Fruit fly (Drosophila melanogaster) whole organism: ENCODE data around the gene CG6565.

ENCODE experiments used
- CG8478 ChIP-seq: fragments of >200 bp; optimal IDR thresholded peaks from 2 replicates; lab custom pipeline; 2018; ENCODE audit warnings: inconsistent platforms
- psq ChIP-seq: fragments of >200 bp; optimal IDR thresholded peaks from 2 replicates; lab custom pipeline; 2017

dm6 chr2L:13376086-13376485, 2.3 kb downstream of the CG6565 start:
- no peak for TF ChIP-seq psq (lab: Kevin White, UChicago)
- TF ChIP-seq CG8478 (lab: Kevin White, UChicago) = no peak
